Fruit fly (Drosophila melanogaster): ENCODE results near the gene Klp3A.
"Not testable (repeated sequence)": the region's sequence is repeated elsewhere in the genome, so short reads cannot be mapped to it uniquely, and the experiment has no call there.

dm6 chrX:2610236-2610635, 6.4 kb upstream of the Klp3A start, which contains the start of gene eIF3g1:
- TF ChIP-seq h, Sin3A (optimal IDR thresholded peaks at IDR 0.05): not testable (repeated sequence)

Data from Kc167 (cell line).